Fruit fly (Drosophila melanogaster) whole organism, embryonic: ENCODE data around the gene scat.

Experiments used
- Abd-B ChIP-seq: fragments of 200-800 bp; sonication (Bioruptor generic); optimal IDR thresholded peaks from 2 replicates; lab custom pipeline; 2018; ENCODE audit warnings: missing biosample characterization, mild to moderate bottlenecking, missing genetic modification characterization, moderate library complexity
- Ada2b ChIP-seq: fragments of 200-800 bp; sonication (Bioruptor generic); IDR thresholded peaks from 2 replicates; pipeline ENCODE4 v1.3.6; 2022; ENCODE audit warnings: missing biosample characterization, missing genetic modification characterization
- Atf-2 ChIP-seq: fragments of 200-800 bp; sonication (Bioruptor generic); optimal IDR thresholded peaks from 2 replicates; lab custom pipeline; 2016; ENCODE audit warnings: missing biosample characterization, missing genetic modification characterization
- B-H1 ChIP-seq: fragments of 200-800 bp; sonication (Bioruptor generic); IDR thresholded peaks from 3 replicates; pipeline ENCODE4 v1.3.6; 2022; ENCODE audit warnings: missing biosample characterization, missing genetic modification characterization
- Bgb ChIP-seq: fragments of 200-800 bp; sonication (Bioruptor generic); IDR thresholded peaks from 2 replicates; pipeline ENCODE4 v1.3.6; 2022; ENCODE audit warnings: missing biosample characterization, missing genetic modification characterization; ENCODE audit not compliant: partially characterized antibody
- CG10267 ChIP-seq: fragments of 200-800 bp; sonication (Bioruptor generic); optimal IDR thresholded peaks from 2 replicates; lab custom pipeline; 2018; ENCODE audit warnings: missing biosample characterization, mild to moderate bottlenecking, missing genetic modification characterization, moderate library complexity
- CG10654 ChIP-seq: fragments of 200-800 bp; sonication (Bioruptor generic); optimal IDR thresholded peaks from 2 replicates; lab custom pipeline; 2016; ENCODE audit warnings: missing biosample characterization, missing genetic modification characterization
- CG13894 ChIP-seq: fragments of 200-800 bp; sonication (Bioruptor generic); optimal IDR thresholded peaks from 3 replicates; lab custom pipeline; 2018; ENCODE audit warnings: missing biosample characterization, mild to moderate bottlenecking, missing genetic modification characterization, moderate library complexity
- CG14860 ChIP-seq: fragments of 200-800 bp; sonication (Bioruptor generic); IDR thresholded peaks from 3 replicates; pipeline ENCODE4 v1.3.6; 2022; ENCODE audit warnings: missing biosample characterization, missing genetic modification characterization; ENCODE audit not compliant: partially characterized antibody
- CG15269 ChIP-seq: fragments of 200-800 bp; sonication (Bioruptor generic); optimal IDR thresholded peaks from 2 replicates; lab custom pipeline; 2018; ENCODE audit warnings: missing biosample characterization, mild to moderate bottlenecking, missing genetic modification characterization, moderate library complexity
- CG1529 ChIP-seq: fragments of 200-800 bp; sonication (Bioruptor generic); optimal IDR thresholded peaks from 3 replicates; lab custom pipeline; 2018; ENCODE audit warnings: missing biosample characterization, missing genetic modification characterization
- CG17568 ChIP-seq: fragments of 200-800 bp; sonication (Bioruptor generic); optimal IDR thresholded peaks from 2 replicates; lab custom pipeline; 2018; ENCODE audit warnings: missing biosample characterization, mild to moderate bottlenecking, missing genetic modification characterization, moderate library complexity
- CG17829 ChIP-seq: fragments of 200-800 bp; optimal IDR thresholded peaks from 2 replicates; lab custom pipeline; 2019; ENCODE audit warnings: missing biosample characterization, mild to moderate bottlenecking, missing genetic modification characterization, moderate library complexity
- CG18011 ChIP-seq: fragments of 200-800 bp; sonication (Bioruptor generic); optimal IDR thresholded peaks from 2 replicates; lab custom pipeline; 2017; ENCODE audit warnings: missing biosample characterization, missing genetic modification characterization, mild to moderate bottlenecking, moderate library complexity, missing genotype
- CG34376 ChIP-seq: fragments of 200-800 bp; sonication (Bioruptor generic); optimal IDR thresholded peaks from 2 replicates; lab custom pipeline; 2018; ENCODE audit warnings: missing biosample characterization, mild to moderate bottlenecking, missing genetic modification characterization
- CG43689 ChIP-seq: fragments of 200-800 bp; sonication (Bioruptor generic); IDR thresholded peaks from 2 replicates; pipeline ENCODE4 v1.3.6; 2022; ENCODE audit warnings: missing biosample characterization, missing genetic modification characterization
- CG4404 ChIP-seq: fragments of 200-800 bp; sonication (Bioruptor generic); IDR thresholded peaks from 2 replicates; pipeline ENCODE4 v1.3.6; 2022; ENCODE audit warnings: missing biosample characterization, missing genetic modification characterization
- CG4854 ChIP-seq: fragments of 200-800 bp; sonication (Bioruptor generic); optimal IDR thresholded peaks from 2 replicates; lab custom pipeline; 2016; ENCODE audit warnings: missing biosample characterization, missing genetic modification characterization, inconsistent platforms
- CG5245 ChIP-seq: fragments of 200-800 bp; sonication (Bioruptor generic); optimal IDR thresholded peaks from 3 replicates; lab custom pipeline; 2016; ENCODE audit warnings: missing biosample characterization, missing genetic modification characterization
- CG8478 ChIP-seq: fragments of >200 bp; optimal IDR thresholded peaks from 2 replicates; lab custom pipeline; 2018
- CG9609 ChIP-seq: fragments of 200-800 bp; sonication (Bioruptor generic); optimal IDR thresholded peaks from 3 replicates; lab custom pipeline; 2016; ENCODE audit warnings: missing biosample characterization, missing genetic modification characterization
- GATAe ChIP-seq: fragments of 200-800 bp; sonication (Bioruptor generic); conservative IDR thresholded peaks from 2 replicates; pipeline ENCODE4 v1.3.6; 2022; ENCODE audit warnings: missing biosample characterization, missing genetic modification characterization
- Hey ChIP-seq: fragments of 200-800 bp; sonication (Bioruptor generic); optimal IDR thresholded peaks from 3 replicates; lab custom pipeline; 2018; ENCODE audit warnings: missing biosample characterization, mild to moderate bottlenecking, missing genetic modification characterization
- Jarid2 ChIP-seq: fragments of 200-800 bp; sonication (Bioruptor generic); optimal IDR thresholded peaks from 3 replicates; lab custom pipeline; 2017; ENCODE audit warnings: mild to moderate bottlenecking, missing biosample characterization, missing genetic modification reagents, missing genetic modification characterization
- Lhr ChIP-seq: fragments of 200-800 bp; sonication (Bioruptor generic); optimal IDR thresholded peaks from 3 replicates; lab custom pipeline; 2017; ENCODE audit warnings: mild to moderate bottlenecking, missing biosample characterization, missing genetic modification reagents, missing genetic modification characterization
- MESR4 ChIP-seq: fragments of 200-800 bp; sonication (Bioruptor generic); optimal IDR thresholded peaks from 2 replicates; lab custom pipeline; 2018; ENCODE audit warnings: missing biosample characterization, mild to moderate bottlenecking, missing genetic modification characterization, moderate library complexity
- Meics ChIP-seq: fragments of 200-800 bp; sonication (Bioruptor generic); optimal IDR thresholded peaks from 2 replicates; lab custom pipeline; 2017; ENCODE audit warnings: missing biosample characterization, mild to moderate bottlenecking, missing genetic modification characterization
- NC2α ChIP-seq: fragments of 200-800 bp; sonication (Bioruptor generic); optimal IDR thresholded peaks from 2 replicates; lab custom pipeline; 2016; ENCODE audit warnings: missing biosample characterization, missing genetic modification characterization
- Nf-YB ChIP-seq: fragments of 200-800 bp; sonication (Bioruptor generic); optimal IDR thresholded peaks from 3 replicates; lab custom pipeline; 2019; ENCODE audit warnings: missing biosample characterization, mild to moderate bottlenecking, missing genetic modification characterization, moderate library complexity
- Poxn ChIP-seq: fragments of 200-800 bp; sonication (Bioruptor generic); IDR thresholded peaks from 2 replicates; pipeline ENCODE4 v1.3.6; 2022; ENCODE audit warnings: missing biosample characterization, missing genetic modification characterization
- Rfx ChIP-seq: fragments of 200-800 bp; sonication (Bioruptor generic); IDR thresholded peaks from 2 replicates; pipeline ENCODE4 v1.3.6; 2022; ENCODE audit warnings: missing biosample characterization, missing genetic modification characterization
- ato ChIP-seq: fragments of 200-800 bp; sonication (Bioruptor generic); IDR thresholded peaks from 2 replicates; pipeline ENCODE4 v1.3.6; 2022; ENCODE audit warnings: missing biosample characterization, missing genetic modification characterization; ENCODE audit not compliant: partially characterized antibody
- btn ChIP-seq: fragments of 200-800 bp; sonication (Bioruptor generic); optimal IDR thresholded peaks from 2 replicates; lab custom pipeline; 2016; ENCODE audit warnings: missing biosample characterization, missing genetic modification characterization
- chif ChIP-seq, 2 experiments: fragments of 200-800 bp; sonication (Bioruptor generic); optimal IDR thresholded peaks; 3 replicates each; lab custom pipeline; 2016; ENCODE audit warnings: missing biosample characterization in 2 of 2, missing genetic modification characterization in 2 of 2
- chn ChIP-seq: fragments of 200-800 bp; sonication (Bioruptor generic); optimal IDR thresholded peaks from 2 replicates; lab custom pipeline; 2016; ENCODE audit warnings: missing biosample characterization, missing genetic modification characterization
- dati ChIP-seq: fragments of 200-800 bp; sonication (Bioruptor generic); IDR thresholded peaks from 2 replicates; pipeline ENCODE4 v1.3.6; 2022; ENCODE audit warnings: missing biosample characterization, missing genetic modification characterization
- disco-r ChIP-seq: fragments of 200-800 bp; sonication (Bioruptor generic); optimal IDR thresholded peaks from 2 replicates; lab custom pipeline; 2016; ENCODE audit warnings: missing biosample characterization, missing genetic modification characterization
- dmrt99B ChIP-seq: fragments of 200-800 bp; sonication (Bioruptor generic); optimal IDR thresholded peaks from 2 replicates; lab custom pipeline; 2018; ENCODE audit warnings: missing biosample characterization, mild to moderate bottlenecking, missing genetic modification characterization, moderate library complexity
- eyg ChIP-seq: fragments of 200-800 bp; sonication (Bioruptor generic); optimal IDR thresholded peaks from 3 replicates; lab custom pipeline; 2016; ENCODE audit warnings: missing biosample characterization, missing genetic modification characterization
- grn ChIP-seq: fragments of 200-800 bp; sonication (Bioruptor generic); optimal IDR thresholded peaks from 3 replicates; lab custom pipeline; 2017; ENCODE audit warnings: missing biosample characterization, missing genetic modification characterization
- her ChIP-seq: fragments of 200-800 bp; sonication (Bioruptor generic); optimal IDR thresholded peaks from 2 replicates; lab custom pipeline; 2016; ENCODE audit warnings: missing biosample characterization, missing genetic modification characterization
- luna ChIP-seq: fragments of 200-800 bp; sonication (Bioruptor generic); optimal IDR thresholded peaks from 2 replicates; lab custom pipeline; 2016; ENCODE audit warnings: missing biosample characterization, missing genetic modification characterization
- mam ChIP-seq: fragments of 200-800 bp; sonication (Bioruptor generic); optimal IDR thresholded peaks from 3 replicates; lab custom pipeline; 2016; ENCODE audit warnings: missing biosample characterization, missing genetic modification characterization
- pb ChIP-seq: fragments of 200-800 bp; sonication (Bioruptor generic); optimal IDR thresholded peaks from 3 replicates; lab custom pipeline; 2016; ENCODE audit warnings: missing biosample characterization, missing genetic modification characterization
- pnt ChIP-seq: fragments of 200-800 bp; sonication (Bioruptor generic); optimal IDR thresholded peaks from 3 replicates; lab custom pipeline; 2016; ENCODE audit warnings: missing biosample characterization, missing genetic modification characterization
- prd ChIP-seq, 3 experiments: fragments of >200 bp in 2 of 3; fragments of 200-800 bp in 1 of 3; sonication (Bioruptor generic) in 1 of 3; optimal IDR thresholded peaks in 2 of 3; IDR thresholded peaks in 1 of 3; 2 replicates in 2 of 3; 3 replicates in 1 of 3; pipeline versions ENCODE4 v1.3.6 to Lab custom; 2017 to 2022; ENCODE audit warnings: missing biosample characterization in 1 of 3, missing genetic modification characterization in 1 of 3
- sens ChIP-seq: fragments of 200-800 bp; sonication (Bioruptor generic); peaks from one replicate; lab custom pipeline; 2016; ENCODE audit warnings: missing biosample characterization, missing genetic modification characterization
- sim ChIP-seq: fragments of 200-800 bp; sonication (Bioruptor generic); IDR thresholded peaks from 2 replicates; pipeline ENCODE4 v1.3.6; 2022; ENCODE audit warnings: missing biosample characterization, missing genetic modification characterization
- tna ChIP-seq: fragments of 200-800 bp; sonication (Bioruptor generic); IDR thresholded peaks from 2 replicates; pipeline ENCODE4 v1.3.6; 2022; ENCODE audit warnings: missing biosample characterization, missing genetic modification characterization; ENCODE audit not compliant: partially characterized antibody
- wek ChIP-seq: fragments of 200-800 bp; sonication (Bioruptor generic); optimal IDR thresholded peaks from 3 replicates; lab custom pipeline; 2018; ENCODE audit warnings: missing biosample characterization, mild to moderate bottlenecking, missing genetic modification characterization, moderate library complexity

Gene scat

dm6 chr2L:9430992-9431602 is at the start of gene scat, which contains the start of gene FucTB (continued):
- peak; percentile 70 for TF ChIP-seq CG1529 (GFP tag; lab: Kevin White, UChicago)
- peak; percentile 73 for TF ChIP-seq Nf-YB (GFP tag; lab: Kevin White, UChicago)
- TF ChIP-seq Lhr (GFP tag; lab: Kevin White, UChicago) = peak; percentile 49
- peak; percentile 47 for TF ChIP-seq CG4854 (GFP tag; lab: Kevin White, UChicago)
- TF ChIP-seq GATAe = peak; percentile 67
- peak; percentile 39 for TF ChIP-seq CG34376 (GFP tag; lab: Kevin White, UChicago)
- TF ChIP-seq mam = peak; percentile 62
- TF ChIP-seq Ada2b (GFP tag; lab: Robert Waterston, UW) = peak; percentile 86
- peak; percentile 63 for TF ChIP-seq chn (GFP tag; lab: Kevin White, UChicago)
- peak; percentile 67 for TF ChIP-seq CG18011 (GFP tag; lab: Kevin White, UChicago)
- peak; percentile 84 for TF ChIP-seq dmrt99B (tag; lab: Kevin White, UChicago)
- peak; percentile 75 for TF ChIP-seq Poxn (GFP tag; lab: Robert Waterston, UW)
- peak; percentile 75; the same call in 1 of the 2 replicates for TF ChIP-seq CG43689
- peak; percentile 95 for TF ChIP-seq CG17829 (tag; lab: Kevin White, UChicago)
- TF ChIP-seq her (GFP tag; lab: Kevin White, UChicago) = no peak
- TF ChIP-seq Rfx (GFP tag; lab: Robert Waterston, UW) = peak; percentile 94
- no peak for TF ChIP-seq CG14860 (GFP tag; lab: Robert Waterston, UW)
- TF ChIP-seq CG8478 (lab: Kevin White, UChicago) = no peak
- TF ChIP-seq CG9609 (GFP tag; lab: Kevin White, UChicago) = peak; percentile 75
- TF ChIP-seq CG17568 (GFP tag; lab: Kevin White, UChicago) = peak; percentile 10
- no peak for TF ChIP-seq tna (GFP tag; lab: Robert Waterston, UW)
- no peak for TF ChIP-seq grn (GFP tag; lab: Kevin White, UChicago)
- TF ChIP-seq MESR4 (GFP tag; lab: Kevin White, UChicago) = peak; percentile 89
- peak; percentile 70 for TF ChIP-seq sens (GFP tag; lab: Kevin White, UChicago)
- TF ChIP-seq ato = no peak
- peak; percentile 68 for TF ChIP-seq pnt (GFP tag; lab: Kevin White, UChicago)
- peak; percentile 5 for TF ChIP-seq Jarid2
- TF ChIP-seq Meics (GFP tag; lab: Kevin White, UChicago) = peak; percentile 91
- no peak for TF ChIP-seq NC2α (GFP tag; lab: Kevin White, UChicago)
- peak; percentile 96 for TF ChIP-seq CG4404 (GFP tag; lab: Robert Waterston, UW)
- TF ChIP-seq Atf-2 = peak; percentile 29
- peak; percentile 47 for TF ChIP-seq Bgb (GFP tag; lab: Robert Waterston, UW)
- no peak for TF ChIP-seq prd (optimal IDR thresholded peaks at IDR 0.05; lab: Kevin White, UChicago)
- peak; percentile 95 for TF ChIP-seq prd (GFP tag; IDR thresholded peaks at IDR 0.05; lab: Robert Waterston, UW)
- peak; percentile 88 for TF ChIP-seq CG15269 (tag; lab: Kevin White, UChicago)
- peak; percentile 7 for TF ChIP-seq Hey (tag; lab: Kevin White, UChicago)
- no peak for TF ChIP-seq pb
- peak; percentile 86 for TF ChIP-seq CG10654 (GFP tag; lab: Kevin White, UChicago)
- TF ChIP-seq Abd-B (GFP tag; lab: Kevin White, UChicago) = peak; percentile 95
- TF ChIP-seq dati (GFP tag; lab: Robert Waterston, UW) = peak; percentile 57; the same call in 1 of the 2 replicates
- TF ChIP-seq luna = no peak
- no peak for TF ChIP-seq disco-r (GFP tag; lab: Kevin White, UChicago)
- TF ChIP-seq CG5245 (GFP tag; lab: Kevin White, UChicago) = peak; percentile 79
- TF ChIP-seq btn = no peak
- TF ChIP-seq chif (GFP tag; optimal IDR thresholded peaks at IDR 0.05; lab: Kevin White, UChicago) = peak; percentile 36 to 62
- no peak for TF ChIP-seq eyg
- TF ChIP-seq sim (GFP tag; lab: Robert Waterston, UW) = peak; percentile 43; the same call in 1 of the 2 replicates
- TF ChIP-seq B-H1 (GFP tag; lab: Robert Waterston, UW) = peak; percentile 81; the same call in 2 of the 3 replicates
- TF ChIP-seq CG13894 (tag; lab: Kevin White, UChicago) = peak; percentile 82
- TF ChIP-seq wek (GFP tag; lab: Kevin White, UChicago) = no peak
- TF ChIP-seq CG10267 (tag; lab: Kevin White, UChicago) = peak; percentile 97
